Worm (Caenorhabditis elegans) whole organism, midembryonic: ENCODE measurements around the gene F29B9.8.
A peak's percentile ranks its signal among the peaks of the same experiment; 100 is the strongest.

Experiments
- T22C8.4 ChIP-seq: fragments of 200-800 bp; sonication (Bioruptor generic); IDR thresholded peaks from 2 replicates; pipeline ENCODE4 v1.3.6; 2022; ENCODE audit warnings: missing genetic modification characterization, missing compliant biosample characterization
- cog-1 ChIP-seq: sonication (generic microtip); optimal IDR thresholded peaks from 2 replicates; lab custom pipeline; 2016; ENCODE audit warnings: missing genetic modification characterization, missing compliant biosample characterization
- flt-1 ChIP-seq: fragments of 200-800 bp; sonication (Bioruptor generic); IDR thresholded peaks from 2 replicates; pipeline ENCODE4 v1.3.6; 2022; ENCODE audit warnings: missing genetic modification characterization, missing compliant biosample characterization
- klf-2 ChIP-seq: fragments of 200-800 bp; sonication (Bioruptor generic); conservative IDR thresholded peaks from 2 replicates; pipeline ENCODE4 v1.3.6; 2022; ENCODE audit warnings: missing genetic modification reagents, missing genetic modification characterization, missing compliant biosample characterization
- med-1 ChIP-seq: sonication (generic microtip); optimal IDR thresholded peaks from 2 replicates; lab custom pipeline; 2017; ENCODE audit warnings: missing genetic modification characterization, mild to moderate bottlenecking, missing compliant biosample characterization, antibody characterized with exemption, missing genetic modification reagents; ENCODE audit not compliant: insufficient read depth
- ref-1 ChIP-seq: fragments of 200-800 bp; sonication (Bioruptor generic); conservative IDR thresholded peaks from 2 replicates; pipeline ENCODE4 v1.3.6; 2022; ENCODE audit warnings: missing genetic modification reagents, missing genetic modification characterization, missing compliant biosample characterization
- tab-1 ChIP-seq: fragments of 200-800 bp; sonication (Bioruptor generic); IDR thresholded peaks from 2 replicates; pipeline ENCODE4 v1.3.6; 2022; ENCODE audit warnings: missing genetic modification characterization, missing compliant biosample characterization
- ztf-23 ChIP-seq: fragments of 200-800 bp; sonication (Bioruptor generic); IDR thresholded peaks from 2 replicates; pipeline ENCODE4 v1.3.6; 2022; ENCODE audit warnings: missing genetic modification reagents, missing genetic modification characterization, missing compliant biosample characterization
- ztf-29 ChIP-seq: fragments of 200-800 bp; sonication (Bioruptor generic); IDR thresholded peaks from 2 replicates; pipeline ENCODE4 v1.3.6; 2022; ENCODE audit warnings: missing genetic modification reagents, missing genetic modification characterization, missing compliant biosample characterization

F29B9.8 gene

DNA sequence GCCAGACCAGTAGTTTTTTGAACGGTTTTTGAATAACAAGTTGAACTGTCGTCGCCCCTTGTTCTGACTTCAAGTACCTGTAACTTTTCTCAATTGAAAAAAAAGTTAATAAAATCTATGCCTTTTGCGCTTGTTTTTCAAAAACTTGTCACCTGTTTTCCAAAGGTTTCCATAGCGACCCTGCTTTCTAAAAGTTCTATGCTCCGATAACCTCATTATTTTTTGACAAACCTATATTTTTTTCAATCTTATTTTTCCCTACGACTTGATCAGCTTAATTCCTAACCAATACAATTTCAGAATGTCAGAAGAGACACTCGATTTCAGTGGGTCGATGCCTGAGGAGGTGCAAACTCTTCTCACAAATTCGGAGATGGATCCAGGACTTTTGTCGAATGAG lies at the start of gene F29B9.8:
F29B9.8 (plus strand) TSS at position 301 of the 400 bp plus-strand sequence.
- TF ChIP-seq cog-1: no peak
- TF ChIP-seq ztf-29: no peak
- no peak for TF ChIP-seq T22C8.4 (GFP tag; lab: Robert Waterston, UW)
- TF ChIP-seq ref-1: no peak
- TF ChIP-seq flt-1 (GFP tag; lab: Robert Waterston, UW): no peak
- TF ChIP-seq ztf-23: no peak
- TF ChIP-seq tab-1 (GFP tag; lab: Robert Waterston, UW): no peak
- TF ChIP-seq klf-2 (GFP tag; lab: Robert Waterston, UW): no peak
- no peak for TF ChIP-seq med-1 (GFP tag; lab: Kevin White, UChicago)

ce11 chrIV:4599352-4600004 lies 48.0 kb upstream of the F29B9.8 start, which contains the start of gene F19C7.2:
F19C7.2 (plus strand) TSS chrIV:4599954.
- TF ChIP-seq ztf-29 (no peak), ztf-23 (no peak), T22C8.4 (GFP tag; lab: Robert Waterston, UW) (no peak), tab-1 (GFP tag; lab: Robert Waterston, UW) (no peak), med-1 (GFP tag; lab: Kevin White, UChicago) (no peak), ref-1 (no peak), klf-2 (GFP tag; lab: Robert Waterston, UW) (no peak), flt-1 (GFP tag; lab: Robert Waterston, UW) (no peak), cog-1 (no peak)

DNA sequence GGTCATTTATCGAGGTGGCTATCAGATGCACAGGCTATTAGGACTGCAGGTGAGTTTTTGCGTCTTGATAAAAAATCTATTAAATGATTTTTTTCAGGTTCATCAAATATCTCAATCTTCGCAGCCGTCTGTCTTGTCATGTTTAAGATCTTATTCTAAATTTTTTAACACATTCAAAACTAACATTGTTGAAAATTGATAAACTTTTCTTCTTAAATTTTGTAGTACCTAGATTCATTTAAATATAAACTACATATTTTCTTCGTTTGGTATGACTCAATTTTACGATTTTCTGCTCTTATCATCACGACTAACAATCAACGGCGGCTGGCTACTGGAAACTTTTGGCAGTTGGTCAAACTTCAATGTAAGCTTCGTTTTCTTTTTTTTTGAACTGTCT lies 44.9 kb upstream of the F29B9.8 start, which contains the start of gene F19C7.4:
F19C7.4 (plus strand) TSS at position 301 of the 400 bp plus-strand sequence.
- no peak for TF ChIP-seq med-1 (GFP tag; lab: Kevin White, UChicago)
- TF ChIP-seq flt-1 (GFP tag; lab: Robert Waterston, UW): no peak
- TF ChIP-seq ztf-29: no peak
- no peak for TF ChIP-seq klf-2 (GFP tag; lab: Robert Waterston, UW)
- no peak for TF ChIP-seq cog-1
- no peak for TF ChIP-seq T22C8.4 (GFP tag; lab: Robert Waterston, UW)
- TF ChIP-seq ztf-23: no peak
- TF ChIP-seq ref-1: no peak
- no peak for TF ChIP-seq tab-1 (GFP tag; lab: Robert Waterston, UW)

DNA sequence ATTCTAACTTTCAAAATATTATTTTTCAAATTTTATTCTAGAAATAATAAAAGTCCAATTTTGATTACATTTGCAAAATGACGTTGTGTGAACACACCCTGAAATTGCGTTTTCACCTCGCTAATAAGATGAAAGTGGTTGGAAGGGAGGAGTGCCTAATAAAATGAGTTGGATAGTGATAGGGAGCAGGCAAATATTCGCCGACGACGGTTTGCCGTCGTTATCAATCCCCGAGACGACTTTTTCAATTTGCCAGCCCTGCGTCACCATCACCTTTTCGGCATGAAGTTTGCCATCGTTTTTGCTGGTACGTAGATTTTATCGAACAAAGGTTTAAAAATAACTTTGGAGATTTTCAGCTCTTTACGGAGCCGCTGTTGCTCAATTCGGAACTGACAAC lies 41.9 kb upstream of the F29B9.8 start, which contains the start of gene nspg-10:
nspg-10 (plus strand) TSS at position 179 of the 400 bp plus-strand sequence.
- TF ChIP-seq tab-1 (GFP tag; lab: Robert Waterston, UW) (no peak), klf-2 (GFP tag; lab: Robert Waterston, UW) (no peak), flt-1 (GFP tag; lab: Robert Waterston, UW) (no peak), med-1 (GFP tag; lab: Kevin White, UChicago) (no peak), ztf-23 (no peak), ztf-29 (no peak), ref-1 (no peak), T22C8.4 (GFP tag; lab: Robert Waterston, UW) (no peak)

ce11 chrIV:4608661-4609060 lies 38.8 kb upstream of the F29B9.8 start:
- TF ChIP-seq ztf-23: 0 out of 2 replicates have a peak, but pooled peaks have one; percentile 30
- no peak for TF ChIP-seq klf-2 (GFP tag; lab: Robert Waterston, UW)
- TF ChIP-seq tab-1 (GFP tag; lab: Robert Waterston, UW): no peak

- TF ChIP-seq T22C8.4 (GFP tag; lab: Robert Waterston, UW) (no peak), ztf-23 (no peak), cog-1 (no peak), tab-1 (GFP tag; lab: Robert Waterston, UW) (no peak), klf-2 (GFP tag; lab: Robert Waterston, UW) (no peak), flt-1 (GFP tag; lab: Robert Waterston, UW) (no peak), ref-1 (no peak), med-1 (GFP tag; lab: Kevin White, UChicago) (no peak), ztf-29 (no peak)
Observed at ce11 chrIV:4609568-4609967, 37.9 kb upstream of the F29B9.8 start, which contains the start of gene col-110. col-110 (minus strand) TSS chrIV:4609668.

- TF ChIP-seq ztf-23: no peak
- TF ChIP-seq cog-1: no peak
- TF ChIP-seq ztf-29: no peak
- no peak for TF ChIP-seq flt-1 (GFP tag; lab: Robert Waterston, UW)
- no peak for TF ChIP-seq ref-1
- TF ChIP-seq tab-1 (GFP tag; lab: Robert Waterston, UW): no peak
- TF ChIP-seq T22C8.4 (GFP tag; lab: Robert Waterston, UW): no peak
- TF ChIP-seq med-1 (GFP tag; lab: Kevin White, UChicago): no peak
- TF ChIP-seq klf-2 (GFP tag; lab: Robert Waterston, UW): no peak
Observed at ce11 chrIV:4611740-4612139, 35.7 kb upstream of the F29B9.8 start.

DNA sequence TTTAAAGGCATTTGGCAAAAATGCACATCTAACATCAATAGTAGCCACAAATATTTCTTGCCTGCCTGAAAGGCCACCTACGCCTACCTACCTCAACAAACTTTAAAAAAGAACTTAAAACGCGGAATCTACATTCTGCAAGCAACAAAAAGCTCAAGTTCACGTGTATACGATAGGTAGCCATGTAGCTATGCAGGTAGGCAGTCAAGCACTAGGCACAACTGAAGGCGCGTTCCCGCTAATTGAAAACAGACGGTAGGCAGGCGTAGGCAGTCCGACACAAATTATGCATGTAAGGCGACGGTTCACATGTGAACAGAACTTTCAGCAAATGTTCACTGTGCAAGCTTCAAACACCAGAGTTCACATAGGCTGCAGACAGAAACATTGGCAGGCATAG lies 34.9 kb upstream of the F29B9.8 start:
- TF ChIP-seq T22C8.4 (GFP tag; lab: Robert Waterston, UW) (no peak), ztf-23 (no peak), med-1 (GFP tag; lab: Kevin White, UChicago) (no peak), cog-1 (no peak), ztf-29 (no peak), tab-1 (GFP tag; lab: Robert Waterston, UW) (no peak), ref-1 (no peak), flt-1 (GFP tag; lab: Robert Waterston, UW) (no peak), klf-2 (GFP tag; lab: Robert Waterston, UW) (no peak)

- TF ChIP-seq T22C8.4 (GFP tag; lab: Robert Waterston, UW) (no peak), med-1 (GFP tag; lab: Kevin White, UChicago) (no peak), ztf-23 (no peak), ztf-29 (no peak), ref-1 (no peak), klf-2 (GFP tag; lab: Robert Waterston, UW) (no peak), tab-1 (GFP tag; lab: Robert Waterston, UW) (no peak), flt-1 (GFP tag; lab: Robert Waterston, UW) (no peak), cog-1 (no peak)
Observed at ce11 chrIV:4613516-4613915, 34.0 kb upstream of the F29B9.8 start.

- TF ChIP-seq ztf-29 (no peak), med-1 (GFP tag; lab: Kevin White, UChicago) (no peak), ztf-23 (no peak), T22C8.4 (GFP tag; lab: Robert Waterston, UW) (no peak), tab-1 (GFP tag; lab: Robert Waterston, UW) (no peak), flt-1 (GFP tag; lab: Robert Waterston, UW) (no peak)
Observed at ce11 chrIV:4623852-4624251, 23.6 kb upstream of the F29B9.8 start.
